Worm (Caenorhabditis elegans): ENCODE data around the gene str-12.

str-12 gene

ce11 chrV:15661580-15661979, 50.9 kb downstream of the str-12 start:
- TF ChIP-seq snpc-1.3 (tag; optimal IDR thresholded peaks at IDR 0.05; ENCODE audit: insufficient read depth) (no peak), lag-1 (GFP tag; IDR thresholded peaks at IDR 0.05) (no peak), mxl-1 (tag; optimal IDR thresholded peaks at IDR 0.05) (no peak), aptf-3 (GFP tag; IDR thresholded peaks at IDR 0.05) (no peak), ztf-25 (GFP tag; IDR thresholded peaks at IDR 0.05) (no peak), hmg-20 (GFP tag; IDR thresholded peaks at IDR 0.05) (no peak), atf-7 (tag; optimal IDR thresholded peaks at IDR 0.05) (no peak), F33H1.4 (GFP tag; IDR thresholded peaks at IDR 0.05) (no peak), hlh-12 (tag; optimal IDR thresholded peaks at IDR 0.05) (no peak), tlf-1 (GFP tag; optimal IDR thresholded peaks at IDR 0.05) (no peak)
